Worm (Caenorhabditis elegans): ENCODE measurements around the gene Y62H9A.8.

Gene Y62H9A.8

DNA sequence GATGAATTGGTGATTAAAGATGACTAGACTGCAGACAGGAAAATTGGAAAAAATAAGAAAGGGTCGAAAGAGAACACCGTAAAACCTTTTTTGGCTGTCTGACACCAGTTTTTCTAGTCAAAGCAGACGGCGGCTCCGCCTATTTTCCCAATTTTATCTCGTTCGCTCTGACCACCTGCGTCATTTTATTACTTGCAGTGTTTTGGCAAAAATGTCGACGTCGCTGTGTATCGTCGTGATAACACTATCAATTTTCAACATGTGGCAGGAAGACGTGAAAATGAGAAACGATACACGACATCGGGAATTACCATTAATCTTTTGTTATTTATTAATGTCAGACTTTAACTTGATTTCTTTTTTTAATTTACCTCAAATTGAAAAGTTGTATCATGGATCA, 17.8 kb upstream of the Y62H9A.8 start, which contains the start of gene Y62H9A.15:
Gene Y62H9A.15, minus strand, starts transcription at position 100 of the 400 bp plus-strand sequence.
- TF ChIP-seq W03F9.2 (tag; optimal IDR thresholded peaks at IDR 0.05) (no peak), him-1 (tag; optimal IDR thresholded peaks at IDR 0.05) (no peak), dao-5 (tag; optimal IDR thresholded peaks at IDR 0.05) (no peak)

DNA sequence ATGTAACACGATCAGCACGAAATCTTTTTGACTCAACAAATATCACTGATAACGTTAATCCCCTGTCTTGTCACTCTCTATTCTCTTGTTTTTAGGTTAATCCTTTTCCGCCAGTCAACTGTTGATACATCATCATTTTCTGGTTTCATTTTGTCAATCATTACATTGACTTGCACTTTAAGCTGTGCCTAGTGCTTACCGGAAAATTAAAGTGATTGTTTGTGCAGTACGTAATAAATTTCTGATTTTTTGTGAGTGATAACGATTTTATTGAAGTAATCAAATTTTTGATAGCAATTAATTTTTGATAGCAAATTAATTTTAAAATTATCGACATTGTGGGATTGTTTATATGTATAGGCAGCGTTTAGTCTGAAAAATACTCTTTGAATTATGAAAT, 16.9 kb upstream of the Y62H9A.8 start:
- TF ChIP-seq dao-5 (tag; optimal IDR thresholded peaks at IDR 0.05), result no peak
- no peak for TF ChIP-seq him-1 (tag; optimal IDR thresholded peaks at IDR 0.05)
- no peak for TF ChIP-seq W03F9.2 (tag; optimal IDR thresholded peaks at IDR 0.05)

DNA sequence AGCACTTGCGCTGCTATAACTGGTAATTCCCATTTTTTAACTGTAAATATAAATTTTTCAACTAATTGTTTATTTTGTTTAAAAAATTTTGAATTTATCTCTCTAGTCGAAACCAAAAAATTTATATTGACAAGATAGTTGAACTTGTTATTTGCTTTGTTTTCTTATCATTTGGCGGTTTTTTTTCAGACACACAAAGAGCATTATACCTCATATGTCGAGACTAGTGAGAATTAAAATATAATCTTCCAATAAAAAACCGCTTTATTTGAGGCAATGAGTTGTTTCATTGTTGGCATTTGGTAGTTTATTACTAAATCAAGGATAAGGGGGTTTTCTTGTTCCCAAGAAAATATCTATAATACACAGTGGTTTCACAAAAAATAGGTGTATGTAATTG, 16.0 kb upstream of the Y62H9A.8 start:
- no peak for TF ChIP-seq W03F9.2 (tag; optimal IDR thresholded peaks at IDR 0.05)
- TF ChIP-seq him-1 (tag; optimal IDR thresholded peaks at IDR 0.05), result no peak
- TF ChIP-seq dao-5 (tag; optimal IDR thresholded peaks at IDR 0.05), result no peak

DNA sequence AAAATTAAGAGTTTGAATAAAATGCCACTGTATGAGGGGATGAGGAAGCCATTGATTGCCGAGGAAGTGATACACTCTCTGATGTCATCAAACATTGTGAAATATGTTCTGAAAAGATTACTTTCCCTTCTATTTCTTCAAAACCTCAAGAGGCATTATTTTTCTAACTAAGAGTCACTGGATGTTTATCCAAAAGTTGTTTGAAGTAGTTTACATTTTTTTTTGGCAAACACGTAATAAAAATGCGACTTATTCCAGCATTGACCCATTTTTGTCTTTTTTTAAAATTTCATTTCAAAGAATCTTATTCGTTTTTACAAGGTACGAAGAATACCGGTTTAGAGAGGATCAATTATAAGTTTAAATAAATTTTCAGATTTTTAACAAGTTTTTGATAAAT, 15.0 kb upstream of the Y62H9A.8 start, which contains the start of gene Y62H9A.11:
Gene Y62H9A.11, minus strand, starts transcription at position 101 of the 400 bp plus-strand sequence.
- no peak for TF ChIP-seq dao-5 (tag; optimal IDR thresholded peaks at IDR 0.05)
- no peak for TF ChIP-seq W03F9.2 (tag; optimal IDR thresholded peaks at IDR 0.05)
- TF ChIP-seq him-1 (tag; optimal IDR thresholded peaks at IDR 0.05), result no peak

DNA sequence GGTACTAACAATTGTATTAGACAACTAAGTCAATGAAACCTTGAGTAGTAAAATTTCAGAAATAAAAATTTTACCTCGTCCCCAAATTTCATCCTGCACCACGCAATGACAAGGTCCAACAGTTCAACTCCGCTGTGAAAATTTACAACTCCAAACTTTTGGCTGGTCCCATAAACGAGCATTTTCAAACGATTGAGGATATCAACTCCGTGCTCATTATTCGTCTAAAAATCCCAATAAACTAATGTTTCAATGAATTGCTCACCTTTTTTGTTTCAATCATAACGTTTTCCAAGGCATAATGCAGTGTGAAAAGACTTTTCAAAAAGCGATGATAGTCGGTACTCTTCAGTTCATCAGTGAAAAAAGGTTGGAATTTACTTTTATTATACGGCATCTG, 14.4 kb upstream of the Y62H9A.8 start:
- TF ChIP-seq W03F9.2 (tag; optimal IDR thresholded peaks at IDR 0.05) (no peak), him-1 (tag; optimal IDR thresholded peaks at IDR 0.05) (no peak), dao-5 (tag; optimal IDR thresholded peaks at IDR 0.05) (no peak)

DNA sequence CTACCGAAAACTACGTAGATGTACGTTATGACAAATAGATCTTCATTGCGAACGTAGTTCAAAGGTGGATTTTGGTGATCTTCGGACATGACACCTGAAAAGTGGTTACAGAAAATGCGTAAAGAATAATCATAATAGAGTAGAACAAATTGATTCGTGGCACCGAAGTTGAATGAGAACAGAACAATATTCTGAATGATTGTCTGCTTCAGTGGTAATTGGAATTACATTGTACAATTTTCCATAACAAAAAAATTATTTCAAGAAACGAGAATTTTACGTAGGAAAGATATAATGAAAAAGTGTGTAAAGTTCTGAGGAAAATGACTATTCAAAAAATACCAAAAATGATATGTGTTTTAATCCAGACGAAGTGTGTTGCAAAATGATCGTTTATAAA, 10.4 kb upstream of the Y62H9A.8 start, which contains the start of gene Y62H9A.10:
Gene Y62H9A.10, minus strand, starts transcription at position 101 of the 400 bp plus-strand sequence.
- TF ChIP-seq W03F9.2 (tag; optimal IDR thresholded peaks at IDR 0.05) (no peak), dao-5 (tag; optimal IDR thresholded peaks at IDR 0.05) (no peak), him-1 (tag; optimal IDR thresholded peaks at IDR 0.05) (no peak)

DNA sequence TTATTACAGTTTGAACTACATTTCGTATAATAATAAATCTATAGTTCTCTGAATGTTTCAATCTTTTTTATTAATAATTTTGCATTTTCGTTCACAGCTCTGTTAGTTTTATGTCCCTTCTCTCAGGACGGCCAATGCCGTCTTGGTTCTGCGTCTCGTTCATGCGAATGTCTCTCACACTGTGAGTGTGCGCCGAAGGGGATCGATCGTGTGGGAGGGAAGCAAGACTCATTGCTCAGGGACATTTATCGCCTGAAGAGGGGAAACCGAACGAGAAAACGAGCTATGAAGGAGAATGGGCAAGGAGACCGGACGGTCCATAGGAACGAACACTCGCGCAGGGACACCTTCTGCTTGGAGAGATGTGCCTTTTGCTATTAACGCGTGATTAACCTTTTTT, 6.8 kb upstream of the Y62H9A.8 start:
- TF ChIP-seq dao-5 (tag; optimal IDR thresholded peaks at IDR 0.05), result no peak
- no peak for TF ChIP-seq him-1 (tag; optimal IDR thresholded peaks at IDR 0.05)

DNA sequence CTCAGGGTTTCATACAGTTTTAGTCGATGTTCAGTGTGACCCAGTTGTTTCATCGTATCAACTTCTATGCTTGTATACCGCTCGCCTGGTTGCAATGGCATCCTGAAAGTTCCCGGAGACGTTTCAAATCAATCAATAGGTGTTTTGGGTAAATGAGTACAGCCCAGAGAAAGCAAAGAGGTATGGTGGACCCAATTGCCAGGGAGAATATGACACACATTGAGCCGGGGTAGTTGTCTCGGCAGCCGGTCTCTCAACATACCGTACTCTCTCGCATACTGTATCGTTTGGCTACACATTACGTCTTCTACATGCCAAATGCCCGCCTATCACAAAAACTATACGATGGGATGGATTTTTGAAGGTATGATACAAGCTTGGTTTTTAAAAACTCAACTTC, 5.8 kb upstream of the Y62H9A.8 start, which contains the start of gene Y62H9A.9:
Gene Y62H9A.9, minus strand, starts transcription at position 101 of the 400 bp plus-strand sequence.
- no peak for TF ChIP-seq dao-5 (tag; optimal IDR thresholded peaks at IDR 0.05)
- TF ChIP-seq him-1 (tag; optimal IDR thresholded peaks at IDR 0.05), result no peak
- no peak for TF ChIP-seq W03F9.2 (tag; optimal IDR thresholded peaks at IDR 0.05)

DNA sequence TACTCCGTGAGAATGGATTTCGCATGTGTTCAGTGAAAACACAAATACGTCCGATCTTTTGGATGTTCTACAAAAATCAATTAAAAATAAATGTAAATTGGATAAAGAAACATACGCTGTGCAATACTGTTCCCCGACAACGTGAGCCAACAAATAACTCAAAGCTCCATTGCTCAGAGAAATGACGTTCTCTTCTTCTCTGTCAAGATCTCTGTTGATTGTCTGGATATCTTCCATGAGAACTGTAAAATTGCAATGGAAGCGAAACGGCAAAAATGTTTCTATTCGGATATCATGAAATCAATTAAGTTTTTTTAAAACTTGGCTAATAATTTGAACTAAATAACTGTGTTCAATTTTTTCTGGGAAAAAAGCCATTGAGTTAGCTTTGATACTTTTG, 4.5 kb upstream of the Y62H9A.8 start:
- TF ChIP-seq W03F9.2 (tag; optimal IDR thresholded peaks at IDR 0.05) (no peak), dao-5 (tag; optimal IDR thresholded peaks at IDR 0.05) (no peak), him-1 (tag; optimal IDR thresholded peaks at IDR 0.05) (no peak)

DNA sequence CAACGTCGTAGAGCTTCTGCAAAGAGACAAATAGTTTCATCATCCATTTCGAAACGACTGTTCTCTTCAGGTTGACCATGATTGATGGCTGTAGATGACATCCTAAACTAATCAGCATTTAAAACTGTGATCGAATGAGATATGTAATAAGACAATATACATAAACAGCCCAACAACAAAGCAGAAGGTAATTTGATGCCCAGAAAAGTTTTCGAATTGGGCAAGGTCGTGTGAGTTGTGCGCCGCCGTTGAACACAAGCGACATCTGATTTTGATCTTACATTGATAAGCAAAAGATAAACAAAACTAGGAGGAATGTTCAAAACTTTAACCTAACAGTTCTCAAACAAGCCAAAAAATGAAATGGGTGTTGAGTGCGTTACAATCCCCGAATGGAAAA, 6.7 kb downstream of the Y62H9A.8 start, which contains the start of gene Y62H9A.7:
Gene Y62H9A.7, minus strand, starts transcription at position 101 of the 400 bp plus-strand sequence.
- TF ChIP-seq dao-5 (tag; optimal IDR thresholded peaks at IDR 0.05), result no peak
- no peak for TF ChIP-seq W03F9.2 (tag; optimal IDR thresholded peaks at IDR 0.05)
- TF ChIP-seq him-1 (tag; optimal IDR thresholded peaks at IDR 0.05), result no peak

DNA sequence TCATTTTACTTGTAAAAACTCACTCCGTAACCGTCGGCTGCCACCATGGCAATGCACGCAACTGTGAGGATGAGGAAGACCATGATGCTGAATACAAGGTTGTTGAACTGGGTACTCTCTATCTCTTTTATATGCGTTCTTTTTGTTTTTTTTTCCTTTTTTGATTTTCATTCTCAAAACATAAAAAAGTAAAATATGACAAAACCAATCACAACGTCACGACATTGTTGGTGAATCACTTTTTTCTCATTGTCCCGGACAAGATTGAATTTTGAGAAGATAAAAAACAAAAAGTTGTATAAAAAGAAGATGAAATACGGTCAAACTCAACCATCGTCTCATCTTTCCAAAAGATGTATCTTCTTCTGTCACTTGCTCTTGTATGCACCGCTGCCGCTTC, 9.4 kb downstream of the Y62H9A.8 start, which contains the start of the genes Y62H9A.5 and ule-5:
Gene Y62H9A.5, minus strand, starts transcription at position 101 of the 400 bp plus-strand sequence.
Gene ule-5, plus strand, starts transcription at position 328 of the 400 bp plus-strand sequence.
- no peak for TF ChIP-seq him-1 (tag; optimal IDR thresholded peaks at IDR 0.05)

DNA sequence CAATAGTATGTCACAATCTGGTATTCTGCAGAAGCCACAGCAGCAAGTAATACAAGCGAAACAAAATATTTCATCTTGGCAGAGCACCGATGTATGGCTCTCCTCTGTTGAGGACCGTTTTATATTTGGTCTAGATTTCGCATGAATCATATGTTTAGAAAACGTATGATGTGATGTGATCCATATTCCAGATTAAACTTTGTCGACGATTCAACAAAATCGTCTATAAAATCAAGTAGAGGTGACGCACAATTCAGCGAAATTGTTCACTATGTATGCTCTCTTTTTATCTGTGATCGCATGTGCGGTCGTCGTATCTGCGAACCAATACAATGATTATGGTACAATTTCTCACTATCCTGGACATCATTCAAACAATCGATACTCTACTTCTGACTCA, 12.4 kb downstream of the Y62H9A.8 start, which contains the start of the genes Y62H9A.3 and Y62H9A.4:
Gene Y62H9A.3, minus strand, starts transcription at position 101 of the 400 bp plus-strand sequence.
Gene Y62H9A.4, plus strand, starts transcription at position 256 of the 400 bp plus-strand sequence.
- no peak for TF ChIP-seq W03F9.2 (tag; optimal IDR thresholded peaks at IDR 0.05)
- TF ChIP-seq dao-5 (tag; optimal IDR thresholded peaks at IDR 0.05), result no peak
- TF ChIP-seq him-1 (tag; optimal IDR thresholded peaks at IDR 0.05), result no peak

DNA sequence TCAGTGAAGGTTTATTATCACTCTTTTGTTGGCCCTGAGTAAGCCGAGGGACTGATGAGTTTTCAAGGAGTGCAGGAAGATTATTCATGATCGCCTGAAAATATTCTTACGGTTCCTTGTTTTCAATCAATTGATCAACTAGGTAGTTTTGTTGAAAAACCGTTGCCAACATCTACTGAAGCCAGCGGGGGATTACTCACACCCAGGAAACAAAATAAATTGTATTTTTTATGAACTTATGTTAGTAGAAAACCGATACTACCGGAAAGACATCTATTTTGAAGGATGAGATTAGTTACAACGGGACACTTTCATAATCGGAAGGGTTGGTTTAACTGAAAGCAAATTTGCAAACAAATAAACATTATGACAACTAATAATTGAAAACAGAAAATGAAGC, 14.1 kb downstream of the Y62H9A.8 start, which contains the start of gene Y62H9A.2:
Gene Y62H9A.2, minus strand, starts transcription at position 101 of the 400 bp plus-strand sequence.
- TF ChIP-seq him-1 (tag; optimal IDR thresholded peaks at IDR 0.05), result no peak
- TF ChIP-seq dao-5 (tag; optimal IDR thresholded peaks at IDR 0.05), result no peak
- TF ChIP-seq W03F9.2 (tag; optimal IDR thresholded peaks at IDR 0.05), result no peak

DNA sequence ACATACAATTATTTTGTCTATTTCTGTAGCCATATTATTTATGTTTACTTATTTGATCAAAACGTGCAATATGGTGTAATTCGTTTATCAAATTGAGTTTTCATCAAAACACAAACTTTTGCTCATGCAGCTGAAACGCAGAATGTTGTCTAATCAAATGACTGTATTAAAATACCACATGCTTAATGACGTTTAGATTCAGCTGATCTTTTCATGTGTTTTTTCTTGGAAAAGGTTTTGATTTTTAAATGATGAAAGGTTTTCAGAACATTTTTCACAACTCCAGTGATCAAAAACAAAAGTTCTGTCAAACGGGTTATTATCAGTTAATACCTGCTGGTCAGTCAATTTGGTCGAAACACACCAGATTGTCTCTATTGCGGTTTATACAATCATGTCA, 17.0 kb downstream of the Y62H9A.8 start, which contains the start of gene Y62H9A.1:
Gene Y62H9A.1, plus strand, starts transcription at position 282 of the 400 bp plus-strand sequence.
- TF ChIP-seq dao-5 (tag; optimal IDR thresholded peaks at IDR 0.05) (no peak), him-1 (tag; optimal IDR thresholded peaks at IDR 0.05) (no peak), W03F9.2 (tag; optimal IDR thresholded peaks at IDR 0.05) (no peak)

DNA sequence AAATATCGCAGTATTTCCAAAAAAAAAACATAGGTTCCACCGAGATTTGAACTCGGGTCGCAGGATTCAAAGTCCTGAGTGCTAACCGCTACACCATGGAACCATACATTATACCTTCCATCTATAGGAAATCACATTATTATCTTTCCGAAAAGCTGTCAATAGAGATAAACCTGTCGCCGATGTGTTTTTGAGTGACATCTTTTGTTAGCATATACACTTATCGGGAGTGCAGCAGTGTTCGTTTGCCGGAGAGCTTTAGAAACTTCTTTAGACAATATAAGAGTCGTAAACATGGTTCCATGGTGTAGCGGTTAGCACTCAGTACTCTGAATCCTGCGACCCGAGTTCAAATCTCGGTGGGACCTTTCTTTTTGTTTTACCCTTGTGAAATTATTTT, 20.0 kb downstream of the Y62H9A.8 start:
- TF ChIP-seq W03F9.2 (tag; optimal IDR thresholded peaks at IDR 0.05) (no peak), dao-5 (tag; optimal IDR thresholded peaks at IDR 0.05) (peak; percentile 11)

Measured in whole organism, L4/young adult.